Worm (Caenorhabditis elegans) whole organism, L3 larva: ENCODE measurements around the gene srz-103.
"Not testable (repeated sequence)": the region's sequence is repeated elsewhere in the genome, so short reads cannot be mapped to it uniquely, and the experiment has no call there.

Experiments used
- aly-2 ChIP-seq: fragments of 150-350 bp; optimal IDR thresholded peaks from 2 replicates; lab custom pipeline; 2014; ENCODE audit warnings: missing biosample characterization, missing genetic modification characterization
- ama-1 ChIP-seq: fragments of 150-350 bp; optimal IDR thresholded peaks from 2 replicates; lab custom pipeline; 2018
- ceh-16 ChIP-seq: sonication (generic microtip); optimal IDR thresholded peaks from 2 replicates; lab custom pipeline; 2017; ENCODE audit warnings: missing biosample characterization, missing genetic modification characterization
- daf-12 ChIP-seq: fragments of 150-350 bp; optimal IDR thresholded peaks from 2 replicates; lab custom pipeline; 2014; ENCODE audit warnings: missing biosample characterization, missing genetic modification reagents, missing genetic modification characterization
- egl-27 ChIP-seq: sonication (generic microtip); optimal IDR thresholded peaks from 4 replicates; lab custom pipeline; 2017; ENCODE audit warnings: missing biosample characterization, missing genetic modification reagents, missing genetic modification characterization
- hmg-11 ChIP-seq: sonication (generic microtip); optimal IDR thresholded peaks from 2 replicates; lab custom pipeline; 2016; ENCODE audit warnings: missing genetic modification characterization, missing compliant biosample characterization
- jun-1 ChIP-seq: fragments of 150-350 bp; optimal IDR thresholded peaks from 2 replicates; lab custom pipeline; 2014; ENCODE audit warnings: missing biosample characterization, missing genetic modification reagents, missing genetic modification characterization
- lsy-12 ChIP-seq: sonication (generic microtip); optimal IDR thresholded peaks from 2 replicates; lab custom pipeline; 2016; ENCODE audit warnings: mild to moderate bottlenecking, missing genetic modification characterization, missing compliant biosample characterization
- nhr-23 ChIP-seq: fragments of 150-350 bp; optimal IDR thresholded peaks from 2 replicates; lab custom pipeline; 2014; ENCODE audit warnings: missing biosample characterization, missing genetic modification reagents, missing genetic modification characterization
- nhr-237 ChIP-seq: fragments of 150-350 bp; optimal IDR thresholded peaks from 2 replicates; lab custom pipeline; 2014; ENCODE audit warnings: missing biosample characterization, missing genetic modification characterization
- nhr-25 ChIP-seq: sonication (generic microtip); optimal IDR thresholded peaks from 2 replicates; lab custom pipeline; 2017; ENCODE audit warnings: missing biosample characterization, missing genetic modification characterization
- pha-4 ChIP-seq: fragments of 150-350 bp; optimal IDR thresholded peaks from 2 replicates; lab custom pipeline; 2014; ENCODE audit warnings: missing biosample characterization, missing genetic modification reagents, missing genetic modification characterization
- zag-1 ChIP-seq: fragments of 150-350 bp; optimal IDR thresholded peaks from 2 replicates; lab custom pipeline; 2014; ENCODE audit warnings: missing biosample characterization, missing genetic modification characterization
- ztf-11 ChIP-seq: fragments of 150-350 bp; optimal IDR thresholded peaks from 2 replicates; lab custom pipeline; 2014; ENCODE audit warnings: missing biosample characterization, missing genetic modification characterization

ce11 chrV:16654242-16654641 lies 24.9 kb downstream of the srz-103 start, which contains the start of gene W06G6.15:
- not testable (repeated sequence) for TF ChIP-seq nhr-237 (tag; lab: Kevin White, UChicago); nhr-25 (tag; lab: Kevin White, UChicago); pha-4 (tag; lab: Kevin White, UChicago); hmg-11 (tag; lab: Kevin White, UChicago); ama-1 (lab: Kevin White, UChicago); zag-1; aly-2 (tag; lab: Kevin White, UChicago); nhr-23 (tag; lab: Kevin White, UChicago); ceh-16 (tag; lab: Kevin White, UChicago); jun-1; daf-12 (tag; lab: Kevin White, UChicago); egl-27 (tag; lab: Kevin White, UChicago); lsy-12 (tag; lab: Kevin White, UChicago); ztf-11 (tag; lab: Kevin White, UChicago)
